Fruit fly (Drosophila melanogaster) whole organism, prepupa: ENCODE measurements around the gene CG5815.
A peak's percentile ranks its signal among the peaks of the same experiment; 100 is the strongest.

Source experiments
- CG10631 ChIP-seq: fragments of 200-800 bp; sonication (Bioruptor generic); optimal IDR thresholded peaks from 2 replicates; lab custom pipeline; 2016; ENCODE audit warnings: missing biosample characterization, missing genetic modification characterization
- CG10669 ChIP-seq: fragments of 200-800 bp; sonication (Bioruptor generic); optimal IDR thresholded peaks from 3 replicates; lab custom pipeline; 2018; ENCODE audit warnings: missing biosample characterization, mild to moderate bottlenecking, missing genetic modification characterization, moderate library complexity
- CG11294 ChIP-seq: fragments of 200-800 bp; sonication (Bioruptor generic); IDR thresholded peaks from 2 replicates; pipeline ENCODE4 v1.3.6; 2022; ENCODE audit warnings: missing biosample characterization, missing genetic modification characterization
- CG16779 ChIP-seq: fragments of 200-800 bp; sonication (Bioruptor generic); optimal IDR thresholded peaks from 3 replicates; lab custom pipeline; 2017; ENCODE audit warnings: missing biosample characterization, mild to moderate bottlenecking, missing genetic modification characterization
- CG3032 ChIP-seq: fragments of 200-800 bp; optimal IDR thresholded peaks from 2 replicates; lab custom pipeline; 2019; ENCODE audit warnings: missing biosample characterization, mild to moderate bottlenecking, missing genetic modification characterization, moderate library complexity
- CG31627 ChIP-seq: fragments of 200-800 bp; sonication (Bioruptor generic); optimal IDR thresholded peaks from 3 replicates; lab custom pipeline; 2016; ENCODE audit warnings: missing biosample characterization, missing genetic modification characterization
- CG32006 ChIP-seq: fragments of 200-800 bp; sonication (Bioruptor generic); optimal IDR thresholded peaks from 3 replicates; lab custom pipeline; 2017; ENCODE audit warnings: missing biosample characterization, mild to moderate bottlenecking, missing genetic modification characterization
- CG6163 ChIP-seq: fragments of 200-800 bp; sonication (Bioruptor generic); IDR thresholded peaks from 3 replicates; pipeline ENCODE4 v1.3.6; 2022; ENCODE audit warnings: missing biosample characterization, missing genetic modification characterization
- CG6808 ChIP-seq: fragments of 200-800 bp; sonication (Bioruptor generic); optimal IDR thresholded peaks from 3 replicates; lab custom pipeline; 2017; ENCODE audit warnings: missing biosample characterization, missing genetic modification characterization, mild to moderate bottlenecking, moderate library complexity, missing genetic modification reagents
- CG7368 ChIP-seq: fragments of 200-800 bp; sonication (Bioruptor generic); optimal IDR thresholded peaks from 3 replicates; lab custom pipeline; 2016; ENCODE audit warnings: missing biosample characterization, missing genetic modification characterization
- CG8119 ChIP-seq: fragments of 200-800 bp; sonication (Bioruptor generic); IDR thresholded peaks from 3 replicates; pipeline ENCODE4 v1.3.6; 2022; ENCODE audit warnings: missing biosample characterization, missing genetic modification characterization
- CG9139 ChIP-seq: fragments of 200-800 bp; sonication (Bioruptor generic); optimal IDR thresholded peaks from 3 replicates; lab custom pipeline; 2017; ENCODE audit warnings: missing biosample characterization, mild to moderate bottlenecking, missing genetic modification characterization
- Eip78C ChIP-seq: fragments of 200-800 bp; sonication (Bioruptor generic); peaks from one replicate; lab custom pipeline; 2016; ENCODE audit warnings: missing biosample characterization, missing genetic modification characterization
- Eip93F ChIP-seq: fragments of 200-800 bp; sonication (Bioruptor generic); optimal IDR thresholded peaks from 2 replicates; lab custom pipeline; 2016; ENCODE audit warnings: missing biosample characterization, mild to moderate bottlenecking, missing genetic modification characterization
- Ets96B ChIP-seq: fragments of 200-800 bp; optimal IDR thresholded peaks from 2 replicates; lab custom pipeline; 2019; ENCODE audit warnings: missing biosample characterization, mild to moderate bottlenecking, missing genetic modification characterization, moderate library complexity
- Gug ChIP-seq: fragments of 200-800 bp; sonication (Bioruptor generic); IDR thresholded peaks from 2 replicates; pipeline ENCODE4 v1.3.6; 2022; ENCODE audit warnings: missing biosample characterization, missing genetic modification characterization
- Hr4 ChIP-seq: fragments of 200-800 bp; sonication (Bioruptor generic); optimal IDR thresholded peaks from 3 replicates; lab custom pipeline; 2016; ENCODE audit warnings: missing biosample characterization, missing genetic modification characterization
- Met ChIP-seq: fragments of 200-800 bp; sonication (Bioruptor generic); optimal IDR thresholded peaks from 3 replicates; lab custom pipeline; 2016; ENCODE audit warnings: missing biosample characterization, missing genetic modification characterization
- Smox ChIP-seq: fragments of 200-800 bp; sonication (Bioruptor generic); optimal IDR thresholded peaks from 3 replicates; lab custom pipeline; 2016; ENCODE audit warnings: missing biosample characterization, missing genetic modification characterization
- Sox102F ChIP-seq: fragments of 200-800 bp; sonication (Bioruptor generic); optimal IDR thresholded peaks from 2 replicates; lab custom pipeline; 2016; ENCODE audit warnings: missing biosample characterization, mild to moderate bottlenecking, missing genetic modification characterization
- Sox15 ChIP-seq: fragments of 200-800 bp; sonication (Bioruptor generic); optimal IDR thresholded peaks from 3 replicates; lab custom pipeline; 2016; ENCODE audit warnings: missing biosample characterization, missing genetic modification characterization
- achi ChIP-seq: fragments of 200-800 bp; sonication (Bioruptor generic); optimal IDR thresholded peaks from 3 replicates; lab custom pipeline; 2016; ENCODE audit warnings: missing biosample characterization, missing genetic modification characterization
- dsx ChIP-seq: fragments of 200-800 bp; optimal IDR thresholded peaks from 3 replicates; lab custom pipeline; 2019; ENCODE audit warnings: missing biosample characterization, mild to moderate bottlenecking, missing genetic modification characterization, moderate library complexity; ENCODE audit not compliant: poor library complexity, severe bottlenecking
- esn ChIP-seq: fragments of 200-800 bp; sonication (Bioruptor generic); optimal IDR thresholded peaks from 2 replicates; lab custom pipeline; 2016; ENCODE audit warnings: missing biosample characterization, mild to moderate bottlenecking, missing genetic modification characterization, moderate library complexity
- fd59A ChIP-seq: fragments of 200-800 bp; sonication (Bioruptor generic); optimal IDR thresholded peaks from 2 replicates; lab custom pipeline; 2017; ENCODE audit warnings: missing biosample characterization, mild to moderate bottlenecking, missing genetic modification characterization, missing genetic modification reagents
- pdm3 ChIP-seq: fragments of 200-800 bp; sonication (Bioruptor generic); optimal IDR thresholded peaks from 3 replicates; lab custom pipeline; 2016; ENCODE audit warnings: missing biosample characterization, missing genetic modification characterization
- spab ChIP-seq: fragments of 200-800 bp; sonication (Bioruptor generic); optimal IDR thresholded peaks from 2 replicates; lab custom pipeline; 2017; ENCODE audit warnings: missing biosample characterization, mild to moderate bottlenecking, missing genetic modification characterization, missing genetic modification reagents
- ss ChIP-seq, 2 experiments: fragments of 200-800 bp; sonication (Bioruptor generic); optimal IDR thresholded peaks; 2 replicates in 1 of 2; 3 replicates in 1 of 2; lab custom pipeline; 2017 to 2018; ENCODE audit warnings: mild to moderate bottlenecking in 2 of 2, missing biosample characterization in 2 of 2, missing genetic modification characterization in 2 of 2, moderate library complexity in 1 of 2
- svp ChIP-seq: fragments of 200-800 bp; sonication (Bioruptor generic); peaks from one replicate; lab custom pipeline; 2016; ENCODE audit warnings: missing biosample characterization, missing genetic modification characterization
- topi ChIP-seq: fragments of 200-800 bp; sonication (Bioruptor generic); optimal IDR thresholded peaks from 3 replicates; lab custom pipeline; 2016; ENCODE audit warnings: missing biosample characterization, missing genetic modification characterization
- vri ChIP-seq: fragments of 200-800 bp; sonication (Bioruptor generic); optimal IDR thresholded peaks from 3 replicates; lab custom pipeline; 2016; ENCODE audit warnings: missing biosample characterization, mild to moderate bottlenecking, missing genetic modification characterization

CG5815 gene

DNA sequence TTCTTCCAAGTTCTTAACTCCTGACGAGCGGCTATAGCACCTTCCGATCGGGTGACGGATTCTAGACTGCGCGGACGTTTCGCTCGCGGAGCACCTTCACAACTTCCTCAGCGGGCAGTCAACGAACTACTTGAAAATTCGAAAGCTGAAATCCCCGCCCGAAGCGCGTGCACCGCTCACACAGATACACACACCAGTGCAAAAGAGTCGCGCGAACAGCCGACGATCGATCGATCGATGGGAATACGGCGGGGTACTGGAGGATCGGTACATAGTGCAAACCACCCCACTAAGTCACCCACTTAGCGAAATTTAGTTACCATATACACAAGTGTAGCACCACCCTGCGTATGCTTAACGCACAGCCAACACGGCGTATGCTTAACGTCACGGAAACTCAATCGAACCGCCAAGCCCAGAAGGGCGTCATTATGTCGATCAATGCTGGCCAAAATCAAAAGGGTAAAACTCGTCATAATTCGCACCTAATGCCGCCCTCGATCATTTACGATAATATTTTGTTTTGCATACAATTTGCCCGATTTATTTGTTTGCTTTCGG, 6.2 kb upstream of the CG5815 start, which contains the start of gene CAH9:
Gene CAH9 (minus strand): TSS at position 51 of the 561 bp plus-strand sequence.
- TF ChIP-seq CG7368 (GFP tag; lab: Kevin White, UChicago) (no peak), CG6163 (no peak), Smox (GFP tag; lab: Kevin White, UChicago) (no peak), CG6808 (GFP tag; lab: Kevin White, UChicago) (no peak), Eip78C (GFP tag; lab: Kevin White, UChicago) (no peak), Met (GFP tag; lab: Kevin White, UChicago) (no peak), fd59A (GFP tag; lab: Kevin White, UChicago) (no peak), spab (GFP tag; lab: Kevin White, UChicago) (no peak), Ets96B (tag; lab: Kevin White, UChicago) (no peak), topi (GFP tag; lab: Kevin White, UChicago) (no peak), Sox15 (GFP tag; lab: Kevin White, UChicago) (no peak), CG8119 (GFP tag; lab: Robert Waterston, UW) (no peak)

DNA sequence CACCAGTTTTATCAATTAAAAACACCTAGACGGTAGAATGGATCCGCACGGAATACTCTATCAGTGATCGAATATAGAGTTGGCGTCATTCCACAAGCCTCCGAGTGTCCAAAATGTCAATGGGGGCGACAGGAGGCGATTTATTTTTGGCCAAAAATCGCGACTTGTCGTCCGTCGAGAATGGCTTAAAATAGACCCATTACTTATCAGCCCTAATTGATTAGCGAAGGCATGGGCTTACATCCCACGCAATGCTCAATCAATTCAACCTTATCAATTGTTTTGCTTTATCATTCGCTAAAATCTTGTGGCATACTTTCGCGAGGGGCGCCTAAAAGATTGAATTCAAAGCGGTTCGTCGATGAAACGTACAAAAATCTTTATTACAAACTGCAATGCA, 4.3 kb upstream of the CG5815 start:
- TF ChIP-seq CG10631 (GFP tag; lab: Kevin White, UChicago) (no peak), Ets96B (tag; lab: Kevin White, UChicago) (no peak), CG9139 (GFP tag; lab: Kevin White, UChicago) (no peak), CG11294 (GFP tag; lab: Robert Waterston, UW) (no peak), ss (GFP tag; optimal IDR thresholded peaks at IDR 0.05; lab: Kevin White, UChicago) (no peak), svp (GFP tag; lab: Kevin White, UChicago) (no peak), Hr4 (GFP tag; lab: Kevin White, UChicago) (no peak), topi (GFP tag; lab: Kevin White, UChicago) (no peak)

- TF ChIP-seq svp (GFP tag; lab: Kevin White, UChicago) = peak; percentile 65
- no peak for TF ChIP-seq Ets96B (tag; lab: Kevin White, UChicago)
- no peak for TF ChIP-seq CG16779
- no peak for TF ChIP-seq CG31627 (GFP tag; lab: Kevin White, UChicago)
- no peak for TF ChIP-seq Met (GFP tag; lab: Kevin White, UChicago)
- TF ChIP-seq achi (GFP tag; lab: Kevin White, UChicago) = no peak
- no peak for TF ChIP-seq CG6163
- no peak for TF ChIP-seq Eip93F (GFP tag; lab: Kevin White, UChicago)
- peak; percentile 14 for TF ChIP-seq vri (GFP tag; lab: Kevin White, UChicago)
- TF ChIP-seq, all 60 proteins: peak for 2
Measured at dm6 chr3R:27109458-27109857, 2.9 kb upstream of the CG5815 start.

DNA sequence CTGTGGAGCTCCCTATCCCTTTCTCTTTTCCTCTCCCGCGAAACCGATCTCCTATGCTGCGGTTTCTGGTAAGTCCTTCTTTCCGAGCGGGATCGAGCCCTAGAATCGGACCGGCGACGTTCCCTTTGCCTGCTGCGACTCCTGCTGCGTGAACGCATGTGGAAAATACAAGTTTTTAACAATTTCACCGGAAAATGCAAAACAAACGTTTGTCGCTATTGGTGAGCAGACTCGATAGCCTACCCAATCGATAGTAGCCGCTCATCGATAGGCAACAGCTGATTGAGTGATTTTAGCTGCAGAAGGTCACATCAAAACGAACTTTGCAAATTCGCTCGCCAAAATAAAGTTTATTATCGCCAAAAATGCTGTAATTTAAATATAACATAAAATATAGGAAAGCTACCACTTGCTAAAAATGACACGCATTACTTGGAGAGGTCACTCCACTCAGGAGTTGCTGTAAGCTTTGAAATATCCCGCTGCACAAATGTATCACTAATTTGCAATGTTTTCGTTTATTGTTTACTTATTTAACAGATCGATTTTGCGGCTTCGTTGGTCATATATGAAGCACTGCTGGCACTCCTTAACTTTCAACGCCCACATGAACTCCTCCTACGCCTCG, 4.2 kb downstream of the CG5815 start, which contains the start of the genes CG6066 and CG5880:
Gene CG6066 (minus strand): TSS at position 243 of the 628 bp plus-strand sequence.
Gene CG5880 (plus strand): TSS at position 281 of the 628 bp plus-strand sequence.
- TF ChIP-seq esn (GFP tag; lab: Kevin White, UChicago) (peak; percentile 17), CG3032 (tag; lab: Kevin White, UChicago) (no peak)
- TF ChIP-seq, all 60 proteins: peak for 1

DNA sequence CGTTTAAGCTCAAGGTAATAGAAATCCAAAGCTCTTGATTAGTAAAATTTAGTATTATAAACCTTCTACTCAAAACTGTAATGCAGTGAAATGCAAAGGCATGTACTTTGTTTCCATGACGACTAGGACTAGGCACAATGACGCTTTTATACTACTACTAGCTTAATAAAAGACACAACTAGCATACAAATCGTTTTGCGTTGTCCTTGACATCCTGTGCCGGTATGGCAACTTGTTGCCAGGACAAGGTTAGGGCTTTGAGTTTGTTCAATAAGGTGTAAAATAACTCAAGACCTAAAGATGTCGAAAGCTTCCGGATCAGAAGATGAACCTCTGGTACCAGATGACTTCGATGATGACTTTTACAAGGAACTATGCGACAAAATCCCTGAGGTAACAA, 6.0 kb downstream of the CG5815 start, which contains the start of gene CG5882:
Gene CG5882 (plus strand): TSS at position 301 of the 400 bp plus-strand sequence.
- no peak for TF ChIP-seq dsx (GFP tag; lab: Kevin White, UChicago)
- no peak for TF ChIP-seq CG8119 (GFP tag; lab: Robert Waterston, UW)
- no peak for TF ChIP-seq pdm3 (GFP tag; lab: Kevin White, UChicago)
- no peak for TF ChIP-seq CG11294 (GFP tag; lab: Robert Waterston, UW)
- no peak for TF ChIP-seq Sox102F (GFP tag; lab: Kevin White, UChicago)
- TF ChIP-seq achi (GFP tag; lab: Kevin White, UChicago) = no peak
- no peak for TF ChIP-seq spab (GFP tag; lab: Kevin White, UChicago)
- no peak for TF ChIP-seq Gug (GFP tag; lab: Robert Waterston, UW)
- no peak for TF ChIP-seq CG10669 (GFP tag; lab: Kevin White, UChicago)
- TF ChIP-seq CG7368 (GFP tag; lab: Kevin White, UChicago) = no peak
- no peak for TF ChIP-seq CG32006
- no peak for TF ChIP-seq fd59A (GFP tag; lab: Kevin White, UChicago)
- TF ChIP-seq, all 60 proteins: peak for 0
